Fruit fly (Drosophila melanogaster) whole organism, pupa: ENCODE results near the gene CG2182.

Experiments
- CG10348 ChIP-seq: fragments of 200-800 bp; sonication (Bioruptor generic); IDR thresholded peaks from 2 replicates; pipeline ENCODE4 v1.3.6; 2022; ENCODE audit warnings: missing biosample characterization, missing genetic modification characterization
- CG12605 ChIP-seq: fragments of 200-800 bp; sonication (Bioruptor generic); IDR thresholded peaks from 2 replicates; pipeline ENCODE4 v1.3.6; 2022; ENCODE audit warnings: missing biosample characterization, missing genetic modification characterization
- CG13204 ChIP-seq: fragments of 200-800 bp; sonication (Bioruptor generic); optimal IDR thresholded peaks from 2 replicates; lab custom pipeline; 2018; ENCODE audit warnings: missing biosample characterization, mild to moderate bottlenecking, missing genetic modification characterization, moderate library complexity
- CG14655 ChIP-seq: fragments of 200-800 bp; sonication (Bioruptor generic); optimal IDR thresholded peaks from 3 replicates; lab custom pipeline; 2017; ENCODE audit warnings: mild to moderate bottlenecking, missing biosample characterization, missing genetic modification reagents, missing genetic modification characterization
- CG15710 ChIP-seq: fragments of 200-800 bp; sonication (Bioruptor generic); optimal IDR thresholded peaks from 2 replicates; lab custom pipeline; 2018; ENCODE audit warnings: missing biosample characterization, mild to moderate bottlenecking, missing genetic modification characterization, moderate library complexity
- CG17806 ChIP-seq: fragments of 200-800 bp; sonication (Bioruptor generic); optimal IDR thresholded peaks from 2 replicates; lab custom pipeline; 2018; ENCODE audit warnings: missing biosample characterization, mild to moderate bottlenecking, missing genetic modification characterization, moderate library complexity
- CG32121 ChIP-seq: fragments of 200-800 bp; sonication (Bioruptor generic); IDR thresholded peaks from 2 replicates; pipeline ENCODE4 v1.3.6; 2022; ENCODE audit warnings: missing biosample characterization, missing genetic modification characterization
- CG34367 ChIP-seq: fragments of 200-800 bp; sonication (Bioruptor generic); optimal IDR thresholded peaks from 2 replicates; lab custom pipeline; 2018; ENCODE audit warnings: missing biosample characterization, mild to moderate bottlenecking, missing genetic modification characterization
- CG4496 ChIP-seq: fragments of 200-800 bp; sonication (Bioruptor generic); IDR thresholded peaks from 3 replicates; pipeline ENCODE4 v1.3.6; 2022; ENCODE audit warnings: missing biosample characterization, missing genetic modification characterization
- CG8159 ChIP-seq: fragments of 200-800 bp; sonication (Bioruptor generic); optimal IDR thresholded peaks from 3 replicates; lab custom pipeline; 2018; ENCODE audit warnings: missing biosample characterization, mild to moderate bottlenecking, missing genetic modification characterization, moderate library complexity
- CG8301 ChIP-seq: fragments of 200-800 bp; sonication (Bioruptor generic); optimal IDR thresholded peaks from 2 replicates; lab custom pipeline; 2018; ENCODE audit warnings: missing biosample characterization, mild to moderate bottlenecking, missing genetic modification characterization
- CG9948 ChIP-seq: fragments of 200-800 bp; sonication (Bioruptor generic); optimal IDR thresholded peaks from 2 replicates; lab custom pipeline; 2018; ENCODE audit warnings: missing biosample characterization, mild to moderate bottlenecking, missing genetic modification characterization, moderate library complexity
- D1 ChIP-seq: fragments of 200-800 bp; sonication (Bioruptor generic); optimal IDR thresholded peaks from 2 replicates; lab custom pipeline; 2018; ENCODE audit warnings: missing biosample characterization, mild to moderate bottlenecking, missing genetic modification characterization, moderate library complexity
- EcR ChIP-seq: fragments of 200-800 bp; sonication (Bioruptor generic); optimal IDR thresholded peaks from 3 replicates; lab custom pipeline; 2019; ENCODE audit warnings: missing biosample characterization, missing genetic modification characterization, mild to moderate bottlenecking, moderate library complexity, missing genetic modification reagents
- Ets98B ChIP-seq: fragments of 200-800 bp; sonication (Bioruptor generic); IDR thresholded peaks from 2 replicates; pipeline ENCODE4 v1.3.6; 2022; ENCODE audit warnings: missing biosample characterization, missing genetic modification characterization
- Pif1A ChIP-seq: fragments of 200-800 bp; sonication (Bioruptor generic); optimal IDR thresholded peaks from 3 replicates; lab custom pipeline; 2016; ENCODE audit warnings: missing biosample characterization, missing genetic modification characterization
- Pif1B ChIP-seq: fragments of 200-800 bp; sonication (Bioruptor generic); optimal IDR thresholded peaks from 3 replicates; lab custom pipeline; 2016; ENCODE audit warnings: missing biosample characterization, missing genetic modification characterization
- Snoo ChIP-seq: fragments of 200-800 bp; sonication (Bioruptor generic); optimal IDR thresholded peaks from 3 replicates; lab custom pipeline; 2017; ENCODE audit warnings: missing biosample characterization, mild to moderate bottlenecking, missing genetic modification characterization, inconsistent platforms
- fd96Ca ChIP-seq: fragments of 200-800 bp; sonication (Bioruptor generic); IDR thresholded peaks from 3 replicates; pipeline ENCODE4 v1.3.6; 2022; ENCODE audit warnings: missing biosample characterization, missing genetic modification characterization
- gl ChIP-seq: fragments of 200-800 bp; sonication (Bioruptor generic); optimal IDR thresholded peaks from 2 replicates; lab custom pipeline; 2018; ENCODE audit warnings: missing biosample characterization, mild to moderate bottlenecking, missing genetic modification characterization
- rn ChIP-seq: fragments of 200-800 bp; sonication (Bioruptor generic); IDR thresholded peaks from 2 replicates; pipeline ENCODE4 v1.3.6; 2022; ENCODE audit warnings: missing biosample characterization, missing genetic modification characterization

CG2182 gene

dm6 chr3R:5670660-5671264 is 11.1 kb upstream of the CG2182 start:
- TF ChIP-seq CG15710 (tag; lab: Kevin White, UChicago) (peak; percentile 24), CG8159 (tag; lab: Kevin White, UChicago) (peak; percentile 18), gl (tag; lab: Kevin White, UChicago) (peak; percentile 30), CG14655 (GFP tag; lab: Kevin White, UChicago) (peak; percentile 33), CG32121 (no peak), fd96Ca (GFP tag; lab: Robert Waterston, UW) (no peak), CG17806 (tag; lab: Kevin White, UChicago) (peak; percentile 0)

- TF ChIP-seq Ets98B (GFP tag; lab: Robert Waterston, UW) (no peak), CG9948 (tag; lab: Kevin White, UChicago) (no peak), Pif1A (GFP tag; lab: Kevin White, UChicago) (no peak), CG13204 (GFP tag; lab: Kevin White, UChicago) (no peak), CG15710 (tag; lab: Kevin White, UChicago) (no peak), D1 (tag; lab: Kevin White, UChicago) (no peak), CG10348 (GFP tag; lab: Robert Waterston, UW) (no peak), CG12605 (GFP tag; lab: Robert Waterston, UW) (no peak), CG17806 (tag; lab: Kevin White, UChicago) (no peak), rn (GFP tag; lab: Robert Waterston, UW) (no peak), CG8301 (no peak), CG14655 (GFP tag; lab: Kevin White, UChicago) (no peak), CG32121 (no peak), Snoo (tag; lab: Kevin White, UChicago) (no peak), CG34367 (no peak), EcR (GFP tag; lab: Kevin White, UChicago) (no peak), CG8159 (tag; lab: Kevin White, UChicago) (no peak), Pif1B (no peak)
- TF ChIP-seq, all 21 proteins: peak for 0
These were observed 10.3 kb upstream of the CG2182 start for dm6 chr3R:5669740-5670659.

- TF ChIP-seq CG8301 (peak; percentile 86), Snoo (tag; lab: Kevin White, UChicago) (peak; percentile 89), CG15710 (tag; lab: Kevin White, UChicago) (peak; percentile 92), CG34367 (peak; percentile 80), CG4496 (GFP tag; lab: Robert Waterston, UW) (peak; percentile 90), CG14655 (GFP tag; lab: Kevin White, UChicago) (no peak), CG32121 (peak; percentile 88), CG17806 (tag; lab: Kevin White, UChicago) (peak; percentile 86), Ets98B (GFP tag; lab: Robert Waterston, UW) (peak; percentile 85), Pif1B (peak; percentile 83), CG9948 (tag; lab: Kevin White, UChicago) (peak; percentile 89), CG8159 (tag; lab: Kevin White, UChicago) (peak; percentile 88), CG12605 (GFP tag; lab: Robert Waterston, UW) (peak; percentile 60), CG13204 (GFP tag; lab: Kevin White, UChicago) (no peak), Pif1A (GFP tag; lab: Kevin White, UChicago) (peak; percentile 87), rn (GFP tag; lab: Robert Waterston, UW) (peak; percentile 83), EcR (GFP tag; lab: Kevin White, UChicago) (no peak), gl (tag; lab: Kevin White, UChicago) (peak; percentile 39), CG10348 (GFP tag; lab: Robert Waterston, UW) (peak; percentile 79; the same call in 1 of the 2 replicates), D1 (tag; lab: Kevin White, UChicago) (no peak), fd96Ca (GFP tag; lab: Robert Waterston, UW) (peak; percentile 93)
These were observed 9.4 kb upstream of the CG2182 start, which contains the start of the genes Xe7 and Atg17 for dm6 chr3R:5668928-5669739. Gene Xe7, minus strand, starts transcription at chr3R:5669334. Gene Atg17, plus strand, starts transcription at chr3R:5669713.

DNA sequence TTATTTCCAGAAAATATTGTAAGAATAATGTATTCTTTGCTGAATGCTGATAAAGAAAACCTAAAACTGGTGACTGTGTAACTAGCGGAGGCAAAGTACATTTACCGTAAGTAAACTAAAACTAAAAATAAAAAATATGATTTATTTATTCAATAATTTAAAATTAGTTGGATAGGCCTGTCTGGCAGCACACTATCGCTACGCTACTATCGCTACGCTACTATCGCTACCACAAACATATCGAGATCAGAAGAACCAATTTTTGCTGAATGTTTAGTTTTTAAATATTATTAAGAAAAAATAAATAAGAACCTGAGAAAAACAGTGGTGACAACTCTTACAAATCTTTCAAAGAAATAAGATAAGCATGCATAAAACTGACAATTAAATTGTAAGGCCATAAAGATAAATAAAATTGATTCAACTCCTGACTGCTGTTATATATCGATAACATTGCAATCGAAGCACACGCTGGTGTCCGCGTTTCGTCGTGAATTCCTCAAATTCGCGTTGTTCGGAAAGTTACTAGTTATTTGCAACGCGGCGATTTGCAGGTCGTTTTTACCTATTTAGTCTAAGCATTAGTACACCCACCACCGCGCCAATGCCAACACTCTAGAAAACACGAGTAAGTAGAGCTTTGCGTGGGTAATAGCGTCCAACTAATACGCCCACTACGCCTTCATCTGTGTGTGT is 634 bp upstream of the CG2182 start, which contains the start of gene Wdr33:
Wdr33 (plus strand) TSS at position 438 of the 696 bp plus-strand sequence.
- TF ChIP-seq CG15710 (tag; lab: Kevin White, UChicago) (peak; percentile 22), Ets98B (GFP tag; lab: Robert Waterston, UW) (0 out of 2 replicates have a peak, but pooled peaks have one; percentile 6), CG4496 (GFP tag; lab: Robert Waterston, UW) (peak; percentile 47; the same call in 2 of the 3 replicates), rn (GFP tag; lab: Robert Waterston, UW) (no peak), CG8159 (tag; lab: Kevin White, UChicago) (peak; percentile 37), Snoo (tag; lab: Kevin White, UChicago) (peak; percentile 33), CG9948 (tag; lab: Kevin White, UChicago) (peak; percentile 45), CG32121 (no peak), CG17806 (tag; lab: Kevin White, UChicago) (peak; percentile 20), CG14655 (GFP tag; lab: Kevin White, UChicago) (no peak), gl (tag; lab: Kevin White, UChicago) (no peak), fd96Ca (GFP tag; lab: Robert Waterston, UW) (no peak), CG12605 (GFP tag; lab: Robert Waterston, UW) (no peak), CG13204 (GFP tag; lab: Kevin White, UChicago) (no peak), D1 (tag; lab: Kevin White, UChicago) (no peak), Pif1A (GFP tag; lab: Kevin White, UChicago) (no peak), CG8301 (no peak), CG10348 (GFP tag; lab: Robert Waterston, UW) (no peak), Pif1B (no peak), CG34367 (no peak), EcR (GFP tag; lab: Kevin White, UChicago) (no peak)
